Worm (Caenorhabditis elegans) whole organism, young adult: ENCODE results near the gene clec-175.

Experiments used
- B0261.1 ChIP-seq: sonication (generic microtip); optimal IDR thresholded peaks from 2 replicates; lab custom pipeline; 2016; ENCODE audit warnings: mild to moderate bottlenecking, missing genetic modification characterization, moderate library complexity, missing compliant biosample characterization
- C17E4.6 ChIP-seq: fragments of 200-800 bp; sonication (Bioruptor generic); IDR thresholded peaks from 2 replicates; pipeline ENCODE4 v1.3.6; 2022; ENCODE audit warnings: missing genetic modification reagents, missing genetic modification characterization, missing compliant biosample characterization
- F10E7.11 ChIP-seq: sonication (generic microtip); optimal IDR thresholded peaks from 2 replicates; lab custom pipeline; 2017; ENCODE audit warnings: mild to moderate bottlenecking, missing genetic modification characterization, moderate library complexity, missing compliant biosample characterization
- F23B12.7 ChIP-seq: sonication (generic microtip); optimal IDR thresholded peaks from 2 replicates; lab custom pipeline; 2017; ENCODE audit warnings: missing genetic modification characterization, mild to moderate bottlenecking, missing compliant biosample characterization, antibody characterized with exemption, moderate library complexity; ENCODE audit not compliant: insufficient read depth
- F33H1.4 ChIP-seq: fragments of 200-800 bp; sonication (Bioruptor generic); IDR thresholded peaks from 2 replicates; pipeline ENCODE4 v1.3.6; 2022; ENCODE audit warnings: missing genetic modification reagents, missing genetic modification characterization, missing compliant biosample characterization
- F57A8.1 ChIP-seq: fragments of 200-800 bp; sonication (Bioruptor generic); optimal IDR thresholded peaks from 2 replicates; lab custom pipeline; 2018; ENCODE audit warnings: mild to moderate bottlenecking, missing genetic modification characterization, moderate library complexity, missing compliant biosample characterization
- K12H6.12 ChIP-seq: fragments of 200-800 bp; sonication (Bioruptor generic); optimal IDR thresholded peaks from 2 replicates; lab custom pipeline; 2018; ENCODE audit warnings: mild to moderate bottlenecking, missing genetic modification characterization, missing compliant biosample characterization
- akir-1 ChIP-seq: fragments of 200-800 bp; sonication (Bioruptor generic); optimal IDR thresholded peaks from 2 replicates; lab custom pipeline; 2018; ENCODE audit warnings: mild to moderate bottlenecking, missing genetic modification characterization, moderate library complexity, missing compliant biosample characterization
- aptf-2 ChIP-seq: fragments of 200-800 bp; sonication (Bioruptor generic); conservative IDR thresholded peaks from 2 replicates; pipeline ENCODE4 v1.3.6; 2022; ENCODE audit warnings: missing genetic modification reagents, missing genetic modification characterization, missing compliant biosample characterization
- aptf-3 ChIP-seq: fragments of 200-800 bp; sonication (Bioruptor generic); IDR thresholded peaks from 2 replicates; pipeline ENCODE4 v1.3.6; 2022; ENCODE audit warnings: missing genetic modification characterization, missing compliant biosample characterization
- atf-7 ChIP-seq: sonication (generic microtip); optimal IDR thresholded peaks from 2 replicates; lab custom pipeline; 2017; ENCODE audit warnings: mild to moderate bottlenecking, missing genetic modification characterization, missing compliant biosample characterization
- bed-2 ChIP-seq: fragments of 200-800 bp; sonication (Bioruptor generic); IDR thresholded peaks from 2 replicates; pipeline ENCODE4 v1.3.6; 2022; ENCODE audit warnings: missing genetic modification reagents, missing genetic modification characterization, missing compliant biosample characterization
- cebp-2 ChIP-seq: fragments of 200-800 bp; sonication (Bioruptor generic); IDR thresholded peaks from 2 replicates; pipeline ENCODE4 v1.3.6; 2022; ENCODE audit warnings: missing genetic modification characterization, missing compliant biosample characterization
- ceh-100 ChIP-seq: fragments of 200-800 bp; sonication (Bioruptor generic); IDR thresholded peaks from 2 replicates; pipeline ENCODE4 v1.3.6; 2022; ENCODE audit warnings: missing genetic modification reagents, missing genetic modification characterization, missing compliant biosample characterization
- ceh-58 ChIP-seq: fragments of 200-800 bp; sonication (Bioruptor generic); IDR thresholded peaks from 2 replicates; pipeline ENCODE4 v1.3.6; 2022; ENCODE audit warnings: missing genetic modification characterization, missing compliant biosample characterization
- ceh-79 ChIP-seq: sonication (generic microtip); optimal IDR thresholded peaks from 2 replicates; lab custom pipeline; 2017; ENCODE audit warnings: mild to moderate bottlenecking, missing genetic modification characterization, missing compliant biosample characterization
- dox-1 ChIP-seq: fragments of 200-800 bp; sonication (Bioruptor generic); IDR thresholded peaks from 2 replicates; pipeline ENCODE4 v1.3.6; 2022; ENCODE audit warnings: missing genetic modification reagents, missing genetic modification characterization, missing compliant biosample characterization
- dpff-1 ChIP-seq: sonication (generic microtip); optimal IDR thresholded peaks from 2 replicates; lab custom pipeline; 2017; ENCODE audit warnings: mild to moderate bottlenecking, missing genetic modification characterization, missing compliant biosample characterization
- ets-4 ChIP-seq: fragments of 200-800 bp; sonication (Bioruptor generic); optimal IDR thresholded peaks from 2 replicates; lab custom pipeline; 2018; ENCODE audit warnings: mild to moderate bottlenecking, missing genetic modification characterization, missing compliant biosample characterization
- gei-17 ChIP-seq: fragments of 200-800 bp; sonication (Bioruptor generic); optimal IDR thresholded peaks from 2 replicates; lab custom pipeline; 2018; ENCODE audit warnings: mild to moderate bottlenecking, missing genetic modification characterization, missing compliant biosample characterization
- him-1 ChIP-seq: sonication (generic microtip); optimal IDR thresholded peaks from 2 replicates; lab custom pipeline; 2016; ENCODE audit warnings: missing genotype, missing genetic modification reagents, missing genetic modification characterization, missing compliant biosample characterization
- hlh-12 ChIP-seq: sonication (generic microtip); optimal IDR thresholded peaks from 2 replicates; lab custom pipeline; 2016; ENCODE audit warnings: missing genetic modification characterization, missing compliant biosample characterization
- hlh-26 ChIP-seq: fragments of 200-800 bp; sonication (Bioruptor generic); conservative IDR thresholded peaks from 2 replicates; pipeline ENCODE4 v1.3.6; 2022; ENCODE audit warnings: missing genetic modification reagents, missing genetic modification characterization, missing compliant biosample characterization
- hmg-1.2 ChIP-seq: fragments of 200-800 bp; sonication (Bioruptor generic); IDR thresholded peaks from 2 replicates; pipeline ENCODE4 v1.3.6; 2022; ENCODE audit warnings: missing genetic modification reagents, missing genetic modification characterization, missing compliant biosample characterization
- hmg-20 ChIP-seq: fragments of 200-800 bp; sonication (Bioruptor generic); IDR thresholded peaks from 2 replicates; pipeline ENCODE4 v1.3.6; 2022; ENCODE audit warnings: missing genetic modification reagents, missing genetic modification characterization, missing compliant biosample characterization
- lag-1 ChIP-seq: fragments of 200-800 bp; sonication (Bioruptor generic); IDR thresholded peaks from 2 replicates; pipeline ENCODE4 v1.3.6; 2022; ENCODE audit warnings: missing genetic modification reagents, missing genetic modification characterization, missing compliant biosample characterization
- lin-26 ChIP-seq: fragments of 200-800 bp; sonication (Bioruptor generic); IDR thresholded peaks from 2 replicates; pipeline ENCODE4 v1.3.6; 2022; ENCODE audit warnings: missing genetic modification reagents, missing genetic modification characterization, missing compliant biosample characterization
- lin-40 ChIP-seq: sonication (generic microtip); optimal IDR thresholded peaks from 2 replicates; lab custom pipeline; 2016; ENCODE audit warnings: missing genetic modification characterization, mild to moderate bottlenecking, missing compliant biosample characterization, missing genotype, missing genetic modification reagents
- lsy-27 ChIP-seq: sonication (generic microtip); optimal IDR thresholded peaks from 2 replicates; lab custom pipeline; 2017; ENCODE audit warnings: missing genetic modification characterization, mild to moderate bottlenecking, missing compliant biosample characterization, antibody characterized with exemption, missing genotype, borderline replicate concordance; ENCODE audit not compliant: insufficient read depth
- madf-6 ChIP-seq: fragments of 200-800 bp; sonication (Bioruptor generic); IDR thresholded peaks from 2 replicates; pipeline ENCODE4 v1.3.6; 2022; ENCODE audit warnings: missing genetic modification reagents, missing genetic modification characterization, missing compliant biosample characterization
- mel-28 ChIP-seq: sonication (generic microtip); optimal IDR thresholded peaks from 2 replicates; lab custom pipeline; 2016; ENCODE audit warnings: borderline replicate concordance, mild to moderate bottlenecking, missing genetic modification characterization, missing compliant biosample characterization
- mes-4 ChIP-seq: sonication (generic microtip); optimal IDR thresholded peaks from 2 replicates; lab custom pipeline; 2016; ENCODE audit warnings: missing genotype, missing genetic modification characterization, missing compliant biosample characterization
- mxl-1 ChIP-seq: sonication (generic microtip); optimal IDR thresholded peaks from 2 replicates; lab custom pipeline; 2016; ENCODE audit warnings: missing genetic modification characterization, missing compliant biosample characterization
- nfyb-1 ChIP-seq: fragments of 200-800 bp; sonication (Bioruptor generic); IDR thresholded peaks from 2 replicates; pipeline ENCODE4 v1.3.6; 2022; ENCODE audit warnings: missing genetic modification reagents, missing genetic modification characterization, missing compliant biosample characterization
- nhr-120 ChIP-seq: fragments of 200-800 bp; sonication (Bioruptor generic); IDR thresholded peaks from 2 replicates; pipeline ENCODE4 v1.3.6; 2022; ENCODE audit warnings: missing genetic modification characterization, missing compliant biosample characterization
- nhr-90 ChIP-seq: sonication (generic microtip); optimal IDR thresholded peaks from 2 replicates; lab custom pipeline; 2016; ENCODE audit warnings: missing genotype, mild to moderate bottlenecking, missing genetic modification characterization, missing compliant biosample characterization
- rcor-1 ChIP-seq: fragments of 200-800 bp; sonication (Bioruptor generic); IDR thresholded peaks from 2 replicates; pipeline ENCODE4 v1.3.6; 2022; ENCODE audit warnings: missing genetic modification reagents, missing genetic modification characterization, missing compliant biosample characterization
- repo-1 ChIP-seq: sonication (generic microtip); optimal IDR thresholded peaks from 2 replicates; lab custom pipeline; 2017; ENCODE audit warnings: mild to moderate bottlenecking, missing genetic modification characterization, missing compliant biosample characterization
- sdz-38 ChIP-seq: sonication (generic microtip); optimal IDR thresholded peaks from 2 replicates; lab custom pipeline; 2016; ENCODE audit warnings: missing genotype, missing genetic modification characterization, missing compliant biosample characterization
- snpc-1.1 ChIP-seq: sonication (generic microtip); optimal IDR thresholded peaks from 2 replicates; lab custom pipeline; 2017; ENCODE audit warnings: missing genetic modification characterization, mild to moderate bottlenecking, missing compliant biosample characterization, antibody characterized with exemption, moderate library complexity, missing genotype, missing genetic modification reagents; ENCODE audit not compliant: insufficient read depth
- snpc-1.3 ChIP-seq: sonication (generic microtip); optimal IDR thresholded peaks from 2 replicates; lab custom pipeline; 2017; ENCODE audit warnings: missing genetic modification characterization, mild to moderate bottlenecking, missing compliant biosample characterization, antibody characterized with exemption, moderate library complexity, missing genotype, missing genetic modification reagents; ENCODE audit not compliant: insufficient read depth
- sptf-2 ChIP-seq: fragments of 200-800 bp; sonication (Bioruptor generic); optimal IDR thresholded peaks from 2 replicates; lab custom pipeline; 2018; ENCODE audit warnings: mild to moderate bottlenecking, missing genetic modification characterization, missing compliant biosample characterization
- unc-130 ChIP-seq: sonication (generic microtip); optimal IDR thresholded peaks from 2 replicates; lab custom pipeline; 2016; ENCODE audit warnings: missing genetic modification reagents, missing genetic modification characterization, missing compliant biosample characterization
- unc-62 ChIP-seq: fragments of 150-350 bp; optimal IDR thresholded peaks from 2 replicates; lab custom pipeline; 2014; ENCODE audit warnings: missing biosample characterization, missing genetic modification reagents, missing genetic modification characterization
- xnd-1 ChIP-seq: sonication (generic microtip); optimal IDR thresholded peaks from 2 replicates; lab custom pipeline; 2016; ENCODE audit warnings: missing genotype, missing genetic modification reagents, missing genetic modification characterization, missing compliant biosample characterization
- zfh-2 ChIP-seq: fragments of 200-800 bp; sonication (Bioruptor generic); conservative IDR thresholded peaks from 2 replicates; pipeline ENCODE4 v1.3.6; 2022; ENCODE audit warnings: missing genetic modification reagents, missing genetic modification characterization, missing compliant biosample characterization
- ztf-25 ChIP-seq: fragments of 200-800 bp; sonication (Bioruptor generic); IDR thresholded peaks from 2 replicates; pipeline ENCODE4 v1.3.6; 2022; ENCODE audit warnings: missing genetic modification reagents, missing genetic modification characterization, missing compliant biosample characterization
- ztf-26 ChIP-seq: sonication (generic microtip); optimal IDR thresholded peaks from 2 replicates; lab custom pipeline; 2017; ENCODE audit warnings: missing genetic modification characterization, missing compliant biosample characterization

Gene clec-175

ce11 chrIV:4468046-4468727 lies 46.1 kb downstream of the clec-175 start (continued):
- no peak for TF ChIP-seq hlh-26 (GFP tag; lab: Robert Waterston, UW)
- TF ChIP-seq sptf-2 (GFP tag; lab: Kevin White, UChicago): no peak
- peak; percentile 18 for TF ChIP-seq snpc-1.1 (tag; lab: Kevin White, UChicago)
- peak; percentile 42 for TF ChIP-seq ets-4 (GFP tag; lab: Kevin White, UChicago)
- no peak for TF ChIP-seq ceh-58 (GFP tag; lab: Robert Waterston, UW)
- TF ChIP-seq K12H6.12 (tag; lab: Kevin White, UChicago): peak; percentile 41
- peak; percentile 8 for TF ChIP-seq mes-4 (tag; lab: Kevin White, UChicago)
- peak; percentile 31 for TF ChIP-seq atf-7
- TF ChIP-seq F57A8.1 (GFP tag; lab: Kevin White, UChicago): no peak
- TF ChIP-seq nhr-90: peak; percentile 65
- peak; percentile 82 for TF ChIP-seq ztf-26
- TF ChIP-seq unc-130 (GFP tag; lab: Kevin White, UChicago): no peak
- no peak for TF ChIP-seq sdz-38 (tag; lab: Kevin White, UChicago)
- TF ChIP-seq F23B12.7 (tag; lab: Kevin White, UChicago): no peak
- no peak for TF ChIP-seq C17E4.6 (GFP tag; lab: Robert Waterston, UW)
- no peak for TF ChIP-seq cebp-2 (GFP tag; lab: Robert Waterston, UW)
- no peak for TF ChIP-seq hlh-12 (tag; lab: Kevin White, UChicago)
- no peak for TF ChIP-seq F10E7.11 (tag; lab: Kevin White, UChicago)
- no peak for TF ChIP-seq ceh-100 (GFP tag; lab: Robert Waterston, UW)
- TF ChIP-seq lin-40 (tag; lab: Kevin White, UChicago): peak; percentile 65
- no peak for TF ChIP-seq gei-17 (GFP tag; lab: Kevin White, UChicago)
- no peak; the same call in 1 of the 2 replicates for TF ChIP-seq nhr-120 (GFP tag; lab: Robert Waterston, UW)
- no peak for TF ChIP-seq B0261.1 (tag; lab: Kevin White, UChicago)
- no peak for TF ChIP-seq ztf-25 (GFP tag; lab: Robert Waterston, UW)
- TF ChIP-seq zfh-2: no peak
- TF ChIP-seq madf-6 (GFP tag; lab: Robert Waterston, UW): peak; percentile 76
- TF ChIP-seq F33H1.4 (GFP tag; lab: Robert Waterston, UW): peak; percentile 85
- no peak for TF ChIP-seq mel-28 (tag; lab: Kevin White, UChicago)
- no peak for TF ChIP-seq lsy-27 (tag; lab: Kevin White, UChicago)
- TF ChIP-seq bed-2: no peak
- TF ChIP-seq xnd-1 (tag; lab: Kevin White, UChicago): peak; percentile 67
- no peak for TF ChIP-seq lag-1 (GFP tag; lab: Robert Waterston, UW)
- TF ChIP-seq aptf-2 (GFP tag; lab: Robert Waterston, UW): no peak
- TF ChIP-seq unc-62 (GFP tag; lab: Kevin White, UChicago): no peak
- no peak for TF ChIP-seq hmg-20 (GFP tag; lab: Robert Waterston, UW)
- peak; percentile 14; the same call in 1 of the 2 replicates for TF ChIP-seq hmg-1.2
- no peak for TF ChIP-seq mxl-1 (tag; lab: Kevin White, UChicago)
- no peak for TF ChIP-seq aptf-3 (GFP tag; lab: Robert Waterston, UW)
- TF ChIP-seq dox-1 (GFP tag; lab: Robert Waterston, UW): peak; percentile 60; the same call in 1 of the 2 replicates
- peak; percentile 48 for TF ChIP-seq him-1 (tag; lab: Kevin White, UChicago)
- peak; percentile 12; the same call in 1 of the 2 replicates for TF ChIP-seq rcor-1 (GFP tag; lab: Robert Waterston, UW)
- TF ChIP-seq snpc-1.3: no peak
- TF ChIP-seq nfyb-1 (GFP tag; lab: Robert Waterston, UW): 0 out of 2 replicates have a peak, but pooled peaks have one; percentile 21
- no peak for TF ChIP-seq akir-1 (GFP tag; lab: Kevin White, UChicago)
- peak; percentile 86 for TF ChIP-seq ceh-79 (tag; lab: Kevin White, UChicago)
- TF ChIP-seq lin-26 (GFP tag; lab: Robert Waterston, UW): no peak; the same call in 1 of the 2 replicates
- peak; percentile 95 for TF ChIP-seq repo-1 (tag; lab: Kevin White, UChicago)
- TF ChIP-seq dpff-1 (tag; lab: Kevin White, UChicago): peak; percentile 62
